Worm (Caenorhabditis elegans): ENCODE results near the gene H21P03.10.
A peak's percentile ranks its signal among the peaks of the same experiment; 100 is the strongest.

H21P03.10 gene

ce11 chrIV:11474067-11474466 lies 26.5 kb upstream of the H21P03.10 start (continued):
- TF ChIP-seq dpl-1 (GFP tag; optimal IDR thresholded peaks at IDR 0.05) = peak in 2 of 3 experiments; percentile 39 to 49
- TF ChIP-seq pax-3 (tag; optimal IDR thresholded peaks at IDR 0.05) = peak; percentile 34
- TF ChIP-seq swsn-7 (tag; optimal IDR thresholded peaks at IDR 0.05) = peak; percentile 68
- peak; percentile 78 for TF ChIP-seq nhr-47 (tag; optimal IDR thresholded peaks at IDR 0.05)
- peak; percentile 41 to 78 for TF ChIP-seq lin-35 (GFP tag; optimal IDR thresholded peaks at IDR 0.05)
- TF ChIP-seq zip-4 (GFP tag; optimal IDR thresholded peaks at IDR 0.05) = peak; percentile 28
- peak; percentile 45 for TF ChIP-seq fkh-8 (tag; optimal IDR thresholded peaks at IDR 0.05)
- 0 out of 2 replicates have a peak, but pooled peaks have one; percentile 2 for TF ChIP-seq isw-1 (GFP tag; IDR thresholded peaks at IDR 0.05)
- peak; percentile 79 for TF ChIP-seq snu-23 (GFP tag; optimal IDR thresholded peaks at IDR 0.05)
- peak; percentile 32 for TF ChIP-seq hpl-2 (GFP tag; optimal IDR thresholded peaks at IDR 0.05)
- peak; percentile 53 for TF ChIP-seq nhr-19 (GFP tag; conservative IDR thresholded peaks at IDR 0.05)
- peak in 1 of 2 experiments; percentile 50 for TF ChIP-seq ztf-11 (tag; optimal IDR thresholded peaks at IDR 0.05)
- TF ChIP-seq mdl-1 (tag; optimal IDR thresholded peaks at IDR 0.05) = peak in 1 of 2 experiments; percentile 52
- no peak for TF ChIP-seq alr-1 (tag; optimal IDR thresholded peaks at IDR 0.05; ENCODE audit: borderline replicate concordance)
- TF ChIP-seq tbx-2 (tag; optimal IDR thresholded peaks at IDR 0.05) = peak; percentile 46
- peak; percentile 46 for TF ChIP-seq nhr-76 (tag; optimal IDR thresholded peaks at IDR 0.05)
- TF ChIP-seq skn-1 (tag; optimal IDR thresholded peaks at IDR 0.05) = peak; percentile 41
- TF ChIP-seq ama-1 (optimal IDR thresholded peaks at IDR 0.05) = peak; percentile 59
- peak; percentile 76 for TF ChIP-seq nhr-71 (tag; optimal IDR thresholded peaks at IDR 0.05)
- no peak for TF ChIP-seq pag-3 (tag; optimal IDR thresholded peaks at IDR 0.05; ENCODE audit: borderline replicate concordance, insufficient read depth)
- TF ChIP-seq aly-2 (tag; optimal IDR thresholded peaks at IDR 0.05) = peak; percentile 87
- peak; percentile 43 for TF ChIP-seq unc-86 (tag; optimal IDR thresholded peaks at IDR 0.05)
- TF ChIP-seq pqm-1 (tag; optimal IDR thresholded peaks at IDR 0.05) = no peak
- TF ChIP-seq C04F5.9 (tag; optimal IDR thresholded peaks at IDR 0.05) = peak; percentile 38
- peak; percentile 16 for TF ChIP-seq snpc-4 (tag; optimal IDR thresholded peaks at IDR 0.05)

DNA sequence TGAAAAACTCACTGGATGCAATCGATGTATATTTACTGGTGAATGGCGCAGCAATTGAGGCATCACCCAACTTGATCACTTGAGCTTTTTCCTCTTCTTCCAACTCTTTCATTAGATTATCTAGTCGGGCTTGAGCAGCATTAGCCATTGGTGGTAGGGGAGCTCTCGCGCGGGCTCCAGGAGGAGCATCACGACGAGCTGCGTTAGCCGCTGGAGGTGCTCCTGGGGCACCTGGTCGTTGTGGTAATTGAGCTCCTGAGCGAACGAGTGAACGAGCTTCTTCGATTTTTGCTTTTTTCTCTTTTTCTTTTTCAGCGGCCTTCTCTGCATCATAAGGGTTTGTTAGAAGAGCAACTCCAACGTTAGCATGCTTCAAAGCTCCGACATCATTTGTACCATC lies 25.4 kb upstream of the H21P03.10 start:
- no peak for TF ChIP-seq nhr-76 (tag; optimal IDR thresholded peaks at IDR 0.05)
- no peak for TF ChIP-seq tbx-2 (tag; optimal IDR thresholded peaks at IDR 0.05)
- no peak for TF ChIP-seq alr-1 (tag; optimal IDR thresholded peaks at IDR 0.05; ENCODE audit: borderline replicate concordance)
- TF ChIP-seq aly-2 (tag; optimal IDR thresholded peaks at IDR 0.05) = no peak
- TF ChIP-seq unc-86 (tag; optimal IDR thresholded peaks at IDR 0.05) = no peak
- no peak for TF ChIP-seq rnt-1 (tag; optimal IDR thresholded peaks at IDR 0.05)
- no peak for TF ChIP-seq ztf-4 (tag; optimal IDR thresholded peaks at IDR 0.05)
- TF ChIP-seq egl-27 (tag; optimal IDR thresholded peaks at IDR 0.05) = no peak
- no peak for TF ChIP-seq lir-3 (tag; optimal IDR thresholded peaks at IDR 0.05; ENCODE audit: poor library complexity)
- TF ChIP-seq elt-2 (tag; optimal IDR thresholded peaks at IDR 0.05) = no peak
- TF ChIP-seq blmp-1 (tag; optimal IDR thresholded peaks at IDR 0.05) = no peak
- no peak for TF ChIP-seq nhr-237 (tag; optimal IDR thresholded peaks at IDR 0.05)
- no peak for TF ChIP-seq pag-3 (tag; optimal IDR thresholded peaks at IDR 0.05; ENCODE audit: borderline replicate concordance, insufficient read depth)
- TF ChIP-seq C16A3.4 (tag; optimal IDR thresholded peaks at IDR 0.05) = no peak
- no peak for TF ChIP-seq nhr-28 (tag; optimal IDR thresholded peaks at IDR 0.05)
- no peak for TF ChIP-seq ets-5 (GFP tag; IDR thresholded peaks at IDR 0.05)
- TF ChIP-seq xbp-1 (tag; optimal IDR thresholded peaks at IDR 0.05) = no peak
- no peak for TF ChIP-seq nhr-84 (tag; optimal IDR thresholded peaks at IDR 0.05)
- TF ChIP-seq snu-23 (GFP tag; optimal IDR thresholded peaks at IDR 0.05) = no peak

ce11 chrIV:11479095-11479494 lies 21.4 kb upstream of the H21P03.10 start, which contains the start of gene catp-8:
TSS of gene catp-8 (minus strand) at chrIV:11479251.
- TF ChIP-seq sptf-1 (tag; optimal IDR thresholded peaks at IDR 0.05) (no peak), elt-3 (tag; optimal IDR thresholded peaks at IDR 0.05) (no peak), mep-1 (tag; optimal IDR thresholded peaks at IDR 0.05) (peak; percentile 42), mef-2 (tag; optimal IDR thresholded peaks at IDR 0.05) (no peak), nhr-11 (tag; optimal IDR thresholded peaks at IDR 0.05) (no peak), nhr-20 (tag; optimal IDR thresholded peaks at IDR 0.05) (no peak), efl-1 (optimal IDR thresholded peaks at IDR 0.05) (no peak), efl-1 (GFP tag; optimal IDR thresholded peaks at IDR 0.05 in 1 of 2) (peak; percentile 8 to 73), nhr-71 (tag; optimal IDR thresholded peaks at IDR 0.05) (peak; percentile 42), rnt-1 (tag; optimal IDR thresholded peaks at IDR 0.05) (no peak), fkh-10 (GFP tag; optimal IDR thresholded peaks at IDR 0.05) (no peak), lir-3 (tag; optimal IDR thresholded peaks at IDR 0.05; ENCODE audit: poor library complexity) (no peak), ceh-63 (GFP tag; optimal IDR thresholded peaks at IDR 0.05) (no peak), unc-62 (GFP tag; optimal IDR thresholded peaks at IDR 0.05) (no peak), ceh-88 (GFP tag; IDR thresholded peaks at IDR 0.05) (no peak), nhr-19 (GFP tag; conservative IDR thresholded peaks at IDR 0.05) (no peak), C16A3.4 (tag; optimal IDR thresholded peaks at IDR 0.05) (no peak), nhr-28 (tag; optimal IDR thresholded peaks at IDR 0.05) (no peak), mab-9 (GFP tag; IDR thresholded peaks at IDR 0.05) (no peak), mdl-1 (tag; optimal IDR thresholded peaks at IDR 0.05) (no peak), skn-1 (tag; optimal IDR thresholded peaks at IDR 0.05) (no peak), swsn-7 (tag; optimal IDR thresholded peaks at IDR 0.05) (peak; percentile 10)

All from whole organism, L1 larva.